Fruit fly (Drosophila melanogaster): Measurements from ENCODE around the gene CG6310.

Gene CG6310

DNA sequence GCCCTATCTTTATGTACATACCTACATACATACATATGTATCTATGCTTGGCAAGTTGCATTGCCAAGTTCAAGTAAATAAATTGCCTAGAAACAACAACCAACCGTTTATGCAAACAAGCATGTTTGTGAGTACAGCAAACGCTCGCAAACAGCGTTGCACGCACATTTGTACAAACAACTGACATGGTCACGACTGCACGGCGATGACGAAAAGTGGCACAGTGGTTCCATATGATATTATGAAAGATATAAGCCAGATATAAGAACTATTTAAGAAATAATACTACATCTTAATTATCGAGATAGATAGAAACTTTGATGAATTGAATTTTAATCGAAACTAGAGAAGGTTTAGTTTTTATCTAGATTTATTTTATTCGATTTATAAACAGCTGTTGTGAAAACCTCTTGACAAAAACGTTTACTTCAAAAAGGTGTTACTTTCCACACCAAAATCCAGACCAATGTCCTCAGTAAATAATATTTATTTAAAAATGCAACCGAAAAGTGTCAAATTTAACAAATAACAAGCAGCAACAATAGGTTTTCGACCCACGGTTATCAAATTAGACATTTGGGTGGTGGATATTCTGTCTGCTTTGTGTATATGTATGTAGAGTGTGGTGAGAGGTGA is 20.3 kb upstream of the CG6310 start (continued):
- TF ChIP-seq BEAF-32 (GFP tag; optimal IDR thresholded peaks at IDR 0.05) (no peak), CG11398 (GFP tag; optimal IDR thresholded peaks at IDR 0.05) (peak; percentile 83), jumu (GFP tag; optimal IDR thresholded peaks at IDR 0.05) (peak; percentile 68), CG31365 (tag; optimal IDR thresholded peaks at IDR 0.05) (peak; percentile 39), CG17829 (tag; optimal IDR thresholded peaks at IDR 0.05) (peak; percentile 95), tup (GFP tag; optimal IDR thresholded peaks at IDR 0.05) (peak; percentile 76), wor (GFP tag; IDR thresholded peaks at IDR 0.05) (peak; percentile 86), CTCF (GFP tag; optimal IDR thresholded peaks at IDR 0.05) (peak; percentile 63), CG13624 (GFP tag; optimal IDR thresholded peaks at IDR 0.05) (peak; percentile 26), knrl (GFP tag; IDR thresholded peaks at IDR 0.05; ENCODE audit: partially characterized antibody) (peak; percentile 44; the same call in 1 of the 3 replicates), pum (GFP tag; optimal IDR thresholded peaks at IDR 0.05) (peak; percentile 75), tll (GFP tag; optimal IDR thresholded peaks at IDR 0.05) (peak in 1 of 2 experiments; percentile 74), Myb (GFP tag; optimal IDR thresholded peaks at IDR 0.05) (peak; percentile 57), Mad (GFP tag; optimal IDR thresholded peaks at IDR 0.05) (peak; percentile 77), CG14860 (GFP tag; IDR thresholded peaks at IDR 0.05; ENCODE audit: partially characterized antibody) (peak; percentile 47; the same call in 1 of the 3 replicates), Fer2 (tag; optimal IDR thresholded peaks at IDR 0.05) (no peak), Hsf (GFP tag; optimal IDR thresholded peaks at IDR 0.05) (peak; percentile 93), HmgZ (tag; optimal IDR thresholded peaks at IDR 0.05) (peak; percentile 77), amos (GFP tag; IDR thresholded peaks at IDR 0.05; ENCODE audit: partially characterized antibody) (no peak), CG16815 (GFP tag; optimal IDR thresholded peaks at IDR 0.05) (peak; percentile 86), ERR (GFP tag; optimal IDR thresholded peaks at IDR 0.05) (no peak), crc (GFP tag; optimal IDR thresholded peaks at IDR 0.05) (peak; percentile 61), bowl (GFP tag; IDR thresholded peaks at IDR 0.05) (no peak), gsb-n (tag; optimal IDR thresholded peaks at IDR 0.05) (peak; percentile 85), sob (GFP tag; IDR thresholded peaks at IDR 0.05) (peak; percentile 69; the same call in 1 of the 2 replicates), CG10959 (GFP tag; IDR thresholded peaks at IDR 0.05) (peak; percentile 83), Hmx (GFP tag; optimal IDR thresholded peaks at IDR 0.05) (peak; percentile 68), CkIIα-i1 (GFP tag; IDR thresholded peaks at IDR 0.05) (no peak), Oaz (GFP tag; IDR thresholded peaks at IDR 0.05) (peak; percentile 43; the same call in 1 of the 2 replicates), D (optimal IDR thresholded peaks at IDR 0.05) (no peak), D (GFP tag; optimal IDR thresholded peaks at IDR 0.05) (peak; percentile 87), disco-r (GFP tag; optimal IDR thresholded peaks at IDR 0.05) (peak; percentile 73), eyg (GFP tag; optimal IDR thresholded peaks at IDR 0.05) (peak; percentile 77), CG9932 (GFP tag; IDR thresholded peaks at IDR 0.05) (peak; percentile 41; the same call in 1 of the 2 replicates), usp (GFP tag; optimal IDR thresholded peaks at IDR 0.05) (no peak), stwl (tag; optimal IDR thresholded peaks at IDR 0.05) (peak; percentile 18), CG11085 (GFP tag; IDR thresholded peaks at IDR 0.05) (no peak), slou (GFP tag; optimal IDR thresholded peaks at IDR 0.05) (peak; percentile 40), ham (GFP tag; IDR thresholded peaks at IDR 0.05) (no peak), sr (GFP tag; IDR thresholded peaks at IDR 0.05) (peak; percentile 74; the same call in 2 of the 3 replicates), odd (GFP tag; optimal IDR thresholded peaks at IDR 0.05) (peak; percentile 96), Asciz (GFP tag; optimal IDR thresholded peaks at IDR 0.05) (peak; percentile 91), fd96Cb (tag; optimal IDR thresholded peaks at IDR 0.05) (peak; percentile 89), CG7963 (GFP tag; IDR thresholded peaks at IDR 0.05; ENCODE audit: partially characterized antibody) (no peak), CG11696 (GFP tag; IDR thresholded peaks at IDR 0.05) (peak; percentile 46), Atf6 (GFP tag; IDR thresholded peaks at IDR 0.05) (peak; percentile 83; the same call in 1 of the 2 replicates), ems (GFP tag; optimal IDR thresholded peaks at IDR 0.05) (peak; percentile 87), nerfin-1 (tag; optimal IDR thresholded peaks at IDR 0.05) (peak; percentile 59), bbx (GFP tag; IDR thresholded peaks at IDR 0.05; ENCODE audit: partially characterized antibody) (no peak), dysf (GFP tag; IDR thresholded peaks at IDR 0.05) (peak; percentile 87; the same call in 1 of the 3 replicates)
